Worm (Caenorhabditis elegans) whole organism, L4 larva: ENCODE data around the gene usp-33.

Source experiments
- R02D3.7 ChIP-seq: fragments of 150-350 bp; sonication (generic microtip); optimal IDR thresholded peaks from 3 replicates; lab custom pipeline; 2014; ENCODE audit warnings: missing biosample characterization, missing genetic modification characterization
- aly-2 ChIP-seq: sonication (generic microtip); optimal IDR thresholded peaks from 2 replicates; lab custom pipeline; 2018; ENCODE audit warnings: missing biosample characterization, missing genetic modification characterization
- ceh-82 ChIP-seq: sonication (generic microtip); optimal IDR thresholded peaks from 2 replicates; lab custom pipeline; 2017; ENCODE audit warnings: missing biosample characterization, missing genetic modification characterization
- mep-1 ChIP-seq: fragments of 150-350 bp; sonication (generic microtip); optimal IDR thresholded peaks from 3 replicates; lab custom pipeline; 2014; ENCODE audit warnings: missing biosample characterization, missing genetic modification characterization
- nhr-102 ChIP-seq: sonication (generic microtip); optimal IDR thresholded peaks from 2 replicates; lab custom pipeline; 2016; ENCODE audit warnings: mild to moderate bottlenecking, missing genetic modification characterization, moderate library complexity, missing compliant biosample characterization
- ztf-11 ChIP-seq: fragments of 150-350 bp; optimal IDR thresholded peaks from 2 replicates; lab custom pipeline; 2014; ENCODE audit warnings: missing biosample characterization, missing genetic modification characterization

- TF ChIP-seq R02D3.7: no peak
- no peak for TF ChIP-seq mep-1 (tag; lab: Kevin White, UChicago)
- TF ChIP-seq nhr-102 (tag; lab: Kevin White, UChicago): no peak
- TF ChIP-seq ztf-11: no peak
- TF ChIP-seq aly-2 (tag; lab: Kevin White, UChicago): no peak
- no peak for TF ChIP-seq ceh-82 (tag; lab: Kevin White, UChicago)
These were observed 36.6 kb downstream of the usp-33 start for ce11 chrX:15627814-15628213.
